Worm (Caenorhabditis elegans) whole organism, L2 larva: Measurements from ENCODE around the gene ergi-3.

Source experiments
- elt-1 ChIP-seq: fragments of 150-350 bp; optimal IDR thresholded peaks from 2 replicates; lab custom pipeline; 2014; ENCODE audit warnings: missing biosample characterization, missing genetic modification characterization
- nhr-237 ChIP-seq: fragments of 150-350 bp; optimal IDR thresholded peaks from 2 replicates; lab custom pipeline; 2014; ENCODE audit warnings: missing biosample characterization, missing genetic modification characterization
- peb-1 ChIP-seq: fragments of 150-350 bp; optimal IDR thresholded peaks from 2 replicates; lab custom pipeline; 2014; ENCODE audit warnings: missing biosample characterization, missing genetic modification characterization
- snpc-4 ChIP-seq: fragments of 150-350 bp; optimal IDR thresholded peaks from 2 replicates; lab custom pipeline; 2014; ENCODE audit warnings: missing biosample characterization, missing genetic modification characterization

ce11 chrX:15633964-15634363 is 17.4 kb upstream of the ergi-3 start:
- TF ChIP-seq peb-1 (tag; lab: Kevin White, UChicago) (no peak), nhr-237 (tag; lab: Kevin White, UChicago) (no peak), elt-1 (tag; lab: Kevin White, UChicago) (no peak), snpc-4 (tag; lab: Kevin White, UChicago) (no peak)
